Worm (Caenorhabditis elegans): ENCODE data around the gene srw-68.

Gene srw-68

ce11 chrV:7387755-7388154, 38.7 kb downstream of the srw-68 start, which contains the start of gene C02H6.3:
Gene C02H6.3 (minus strand): TSS chrV:7387855.
- TF ChIP-seq ceh-83 (GFP tag; optimal IDR thresholded peaks at IDR 0.05): no peak
- no peak for TF ChIP-seq mep-1 (tag; optimal IDR thresholded peaks at IDR 0.05)
- no peak for TF ChIP-seq M03D4.4 (tag; optimal IDR thresholded peaks at IDR 0.05)
- TF ChIP-seq unc-62 (GFP tag; optimal IDR thresholded peaks at IDR 0.05): no peak
- no peak for TF ChIP-seq sptf-1 (tag; optimal IDR thresholded peaks at IDR 0.05)

ce11 chrV:7386052-7386573, 40.4 kb downstream of the srw-68 start, which contains the start of gene srp-6:
Gene srp-6 (minus strand): TSS chrV:7386102.
- no peak for TF ChIP-seq ceh-43 (GFP tag; optimal IDR thresholded peaks at IDR 0.05)
- no peak for TF ChIP-seq nhr-237 (tag; optimal IDR thresholded peaks at IDR 0.05)

ce11 chrV:7381008-7381407, 45.5 kb downstream of the srw-68 start, which contains the start of gene C03G6.17:
Gene C03G6.17 (minus strand): TSS chrV:7381108.
- TF ChIP-seq sptf-1 (tag; optimal IDR thresholded peaks at IDR 0.05) (no peak), mls-2 (tag; optimal IDR thresholded peaks at IDR 0.05) (no peak), cnd-1 (tag; optimal IDR thresholded peaks at IDR 0.05) (no peak), lin-32 (GFP tag; optimal IDR thresholded peaks at IDR 0.05) (no peak), zip-8 (tag; optimal IDR thresholded peaks at IDR 0.05) (no peak), ceh-39 (tag; optimal IDR thresholded peaks at IDR 0.05) (no peak), snpc-4 (tag; optimal IDR thresholded peaks at IDR 0.05) (no peak), sem-2 (GFP tag; optimal IDR thresholded peaks at IDR 0.05) (no peak), ceh-43 (GFP tag; optimal IDR thresholded peaks at IDR 0.05) (no peak)

ce11 chrV:7379384-7379783, 47.1 kb downstream of the srw-68 start, which contains the start of gene srsx-24:
Gene srsx-24 (minus strand): TSS chrV:7379484.
- TF ChIP-seq flh-1 (GFP tag; optimal IDR thresholded peaks at IDR 0.05) (no peak), mep-1 (tag; optimal IDR thresholded peaks at IDR 0.05) (no peak)

All from whole organism, mixed stage, embryonic.